Worm (Caenorhabditis elegans) whole organism, L4 larva: ENCODE measurements around the gene srh-246.

Experiments used
- F37D6.2 ChIP-seq: sonication (generic microtip); optimal IDR thresholded peaks from 2 replicates; lab custom pipeline; 2016; ENCODE audit warnings: mild to moderate bottlenecking, missing genetic modification characterization, missing compliant biosample characterization
- T20F7.1 ChIP-seq: fragments of 200-800 bp; sonication (Bioruptor generic); optimal IDR thresholded peaks from 2 replicates; lab custom pipeline; 2018; ENCODE audit warnings: mild to moderate bottlenecking, missing genetic modification characterization, missing compliant biosample characterization
- Y5F2A.4 ChIP-seq: fragments of 200-800 bp; sonication (Bioruptor generic); optimal IDR thresholded peaks from 2 replicates; lab custom pipeline; 2018; ENCODE audit warnings: mild to moderate bottlenecking, missing genetic modification characterization, missing compliant biosample characterization
- ama-1 ChIP-seq: fragments of 150-350 bp; optimal IDR thresholded peaks from 2 replicates; lab custom pipeline; 2014; ENCODE audit warnings: inconsistent platforms, mixed read lengths
- attf-4 ChIP-seq: sonication (generic microtip); optimal IDR thresholded peaks from 3 replicates; lab custom pipeline; 2017; ENCODE audit warnings: missing biosample characterization, missing genetic modification characterization
- ceh-28 ChIP-seq: fragments of 150-350 bp; optimal IDR thresholded peaks from 2 replicates; lab custom pipeline; 2014; ENCODE audit warnings: missing biosample characterization, missing genetic modification reagents, missing genetic modification characterization
- ceh-62 ChIP-seq: sonication (generic microtip); optimal IDR thresholded peaks from 2 replicates; lab custom pipeline; 2017; ENCODE audit warnings: missing biosample characterization, missing genetic modification characterization
- dmd-6 ChIP-seq: fragments of 200-800 bp; sonication (Bioruptor generic); IDR thresholded peaks from 2 replicates; pipeline ENCODE4 v1.3.6; 2022; ENCODE audit warnings: missing genetic modification reagents, missing genetic modification characterization, missing compliant biosample characterization
- duxl-1 ChIP-seq: sonication (generic microtip); optimal IDR thresholded peaks from 2 replicates; lab custom pipeline; 2016; ENCODE audit warnings: mild to moderate bottlenecking, missing genetic modification characterization, moderate library complexity, missing compliant biosample characterization; ENCODE audit not compliant: poor library complexity
- egl-27 ChIP-seq: sonication (generic microtip); optimal IDR thresholded peaks from 3 replicates; lab custom pipeline; 2017; ENCODE audit warnings: missing biosample characterization, missing genetic modification reagents, missing genetic modification characterization
- egl-43 ChIP-seq: fragments of 200-800 bp; sonication (Bioruptor generic); IDR thresholded peaks from 2 replicates; pipeline ENCODE4 v1.3.6; 2022; ENCODE audit warnings: missing genetic modification reagents, missing genetic modification characterization, missing compliant biosample characterization
- hif-1 ChIP-seq, 2 experiments: sonication (generic microtip); optimal IDR thresholded peaks; 2 replicates each; lab custom pipeline; 2016 to 2017; ENCODE audit warnings: missing compliant biosample characterization in 2 of 2, missing genetic modification characterization in 2 of 2, missing genetic modification reagents in 2 of 2, missing genotype in 2 of 2, mild to moderate bottlenecking in 1 of 2
- hlh-11 ChIP-seq: fragments of 200-800 bp; sonication (Bioruptor generic); optimal IDR thresholded peaks from 2 replicates; lab custom pipeline; 2018; ENCODE audit warnings: mild to moderate bottlenecking, missing genetic modification characterization, missing compliant biosample characterization
- mdl-1 ChIP-seq, 2 experiments: fragments of 150-350 bp in 1 of 2; sonication (generic microtip) in 1 of 2; optimal IDR thresholded peaks; 2 replicates each; lab custom pipeline; 2014 to 2017; ENCODE audit warnings: missing biosample characterization in 2 of 2, missing genetic modification characterization in 2 of 2
- mep-1 ChIP-seq: fragments of 150-350 bp; sonication (generic microtip); optimal IDR thresholded peaks from 3 replicates; lab custom pipeline; 2014; ENCODE audit warnings: missing biosample characterization, missing genetic modification characterization
- mes-2 ChIP-seq: sonication (generic microtip); optimal IDR thresholded peaks from 2 replicates; lab custom pipeline; 2016; ENCODE audit warnings: missing genotype, mild to moderate bottlenecking, missing genetic modification characterization, missing compliant biosample characterization; ENCODE audit not compliant: poor library complexity, severe bottlenecking
- mxl-2 ChIP-seq: fragments of 200-800 bp; sonication (Bioruptor generic); conservative IDR thresholded peaks from 2 replicates; pipeline ENCODE4 v1.3.6; 2022; ENCODE audit warnings: missing genetic modification reagents, missing genetic modification characterization, missing compliant biosample characterization
- nhr-111 ChIP-seq: fragments of 200-800 bp; sonication (Bioruptor generic); optimal IDR thresholded peaks from 2 replicates; lab custom pipeline; 2018; ENCODE audit warnings: mild to moderate bottlenecking, missing genetic modification characterization, missing compliant biosample characterization
- nhr-237 ChIP-seq: sonication (generic microtip); optimal IDR thresholded peaks from 2 replicates; lab custom pipeline; 2017; ENCODE audit warnings: missing biosample characterization, missing genetic modification characterization
- nhr-25 ChIP-seq: sonication (generic microtip); optimal IDR thresholded peaks from 2 replicates; lab custom pipeline; 2017; ENCODE audit warnings: missing genetic modification characterization, mild to moderate bottlenecking, missing compliant biosample characterization, antibody characterized with exemption, moderate library complexity, borderline replicate concordance; ENCODE audit not compliant: insufficient read depth
- nhr-76 ChIP-seq: fragments of 150-350 bp; optimal IDR thresholded peaks from 2 replicates; lab custom pipeline; 2014; ENCODE audit warnings: missing biosample characterization, missing genetic modification characterization
- pqm-1 ChIP-seq: sonication (generic microtip); optimal IDR thresholded peaks from 2 replicates; lab custom pipeline; 2017; ENCODE audit warnings: missing biosample characterization, missing genetic modification characterization
- tag-97 ChIP-seq: fragments of 200-800 bp; sonication (Bioruptor generic); IDR thresholded peaks from 2 replicates; pipeline ENCODE4 v1.3.6; 2022; ENCODE audit warnings: missing genetic modification characterization, missing compliant biosample characterization
- unc-62 ChIP-seq, 3 experiments: fragments of 150-350 bp in 1 of 3; sonication (generic microtip); optimal IDR thresholded peaks in 2 of 3; peaks in 1 of 3; 1 replicate in 1 of 3; 2 replicates in 2 of 3; lab custom pipeline; 2014 to 2017; ENCODE audit warnings: missing biosample characterization in 3 of 3, missing genetic modification characterization in 3 of 3, missing genetic modification reagents in 3 of 3, missing genotype in 1 of 3
- vab-7 ChIP-seq: fragments of 200-800 bp; sonication (Bioruptor generic); IDR thresholded peaks from 2 replicates; pipeline ENCODE4 v1.3.6; 2022; ENCODE audit warnings: missing genetic modification reagents, missing genetic modification characterization, missing compliant biosample characterization
- zip-2 ChIP-seq: fragments of 150-350 bp; optimal IDR thresholded peaks from 2 replicates; lab custom pipeline; 2014; ENCODE audit warnings: missing biosample characterization, missing genetic modification characterization
- ztf-11 ChIP-seq: fragments of 150-350 bp; optimal IDR thresholded peaks from 2 replicates; lab custom pipeline; 2014; ENCODE audit warnings: missing biosample characterization, missing genetic modification characterization
- ztf-7 ChIP-seq: fragments of 150-350 bp; optimal IDR thresholded peaks from 2 replicates; lab custom pipeline; 2014; ENCODE audit warnings: missing biosample characterization, missing genetic modification characterization

Gene srh-246

DNA sequence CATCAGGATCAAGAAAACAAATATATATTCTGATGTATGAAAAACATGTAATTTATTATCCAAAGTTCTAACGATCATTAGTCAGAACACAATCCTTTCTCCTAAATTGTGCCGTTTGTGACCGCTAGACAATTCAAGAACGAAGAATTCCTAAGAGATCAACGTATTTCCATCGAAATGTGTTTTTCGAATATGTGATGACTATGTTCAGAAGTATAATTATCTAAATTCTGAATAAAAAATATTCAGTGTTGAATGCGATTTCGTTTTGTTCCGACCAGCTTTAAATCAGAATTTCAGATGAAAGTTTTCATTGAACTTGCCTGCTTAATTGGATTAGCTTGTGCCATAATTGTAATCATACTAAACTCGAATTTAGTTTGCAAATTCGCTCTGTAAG, 44.7 kb upstream of the srh-246 start, which contains the start of gene srbc-37:
Gene srbc-37, plus strand, starts transcription at position 301 of the 400 bp plus-strand sequence.
- TF ChIP-seq mdl-1 (tag; optimal IDR thresholded peaks at IDR 0.05; lab: Kevin White, UChicago) (no peak), ama-1 (lab: Kevin White, UChicago) (no peak), F37D6.2 (no peak), attf-4 (no peak), egl-27 (tag; lab: Kevin White, UChicago) (no peak), Y5F2A.4 (GFP tag; lab: Kevin White, UChicago) (no peak), vab-7 (GFP tag; lab: Robert Waterston, UW) (no peak), pqm-1 (no peak), ztf-11 (tag; lab: Kevin White, UChicago) (no peak)

DNA sequence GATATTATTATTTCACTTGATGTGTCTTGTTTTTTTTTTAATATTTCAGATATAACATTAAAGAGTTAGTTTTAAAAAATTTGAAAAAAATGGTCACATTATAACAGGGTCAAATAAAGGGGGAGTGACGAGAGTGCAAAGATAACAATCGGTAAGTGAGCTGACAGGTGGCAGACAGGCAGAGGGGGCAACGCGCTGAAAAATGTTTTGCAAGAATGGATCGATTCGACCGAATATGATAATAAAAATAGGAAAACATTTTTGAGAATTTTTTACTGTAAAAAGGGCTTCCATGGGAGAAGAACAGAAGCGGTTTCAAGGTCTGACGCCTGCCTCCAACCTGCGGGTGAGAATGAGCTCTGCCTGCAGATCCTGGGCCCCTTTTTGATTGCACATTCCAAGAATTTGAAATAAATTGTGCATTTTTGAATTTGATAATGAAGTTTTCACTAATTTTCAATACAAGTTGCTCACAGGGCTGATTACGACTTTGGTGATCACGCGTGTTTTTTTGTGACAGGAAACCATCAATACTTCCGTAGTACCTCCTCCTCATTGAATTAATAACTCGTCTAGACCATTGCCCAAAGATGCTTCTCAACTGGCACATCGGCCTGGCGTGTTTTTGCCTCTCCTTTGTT, 42.0 kb upstream of the srh-246 start, which contains the start of the genes ugt-29 and srx-5:
Gene ugt-29, minus strand, starts transcription at position 101 of the 641 bp plus-strand sequence.
Gene srx-5, plus strand, starts transcription at position 591 of the 641 bp plus-strand sequence.
- TF ChIP-seq nhr-111 (GFP tag; lab: Kevin White, UChicago) (no peak), hlh-11 (no peak), nhr-25 (tag; lab: Kevin White, UChicago) (no peak), ceh-62 (tag; lab: Kevin White, UChicago) (no peak), nhr-237 (tag; lab: Kevin White, UChicago) (no peak), mdl-1 (tag; optimal IDR thresholded peaks at IDR 0.05; lab: Kevin White, UChicago) (no peak), ceh-28 (tag; lab: Kevin White, UChicago) (no peak), dmd-6 (GFP tag; lab: Robert Waterston, UW) (0 out of 2 replicates have a peak, but pooled peaks have one; percentile 27)
- TF ChIP-seq, all 104 proteins: peak for 1

- TF ChIP-seq duxl-1 (no peak), zip-2 (tag; lab: Kevin White, UChicago) (peak; percentile 92)
These were observed 41.5 kb upstream of the srh-246 start for ce11 chrV:699051-699450.

- TF ChIP-seq tag-97 (GFP tag; lab: Robert Waterston, UW) (no peak), unc-62 (GFP tag; optimal IDR thresholded peaks at IDR 0.05 in 1 of 2; lab: Kevin White, UChicago) (peak in 1 of 2 experiments; percentile 57), unc-62 (tag; optimal IDR thresholded peaks at IDR 0.05; lab: Kevin White, UChicago) (no peak)
- TF ChIP-seq, all 104 proteins: peak for 1
These were observed 38.3 kb upstream of the srh-246 start, which contains the start of gene srj-52 for ce11 chrV:695914-696313. Gene srj-52 (minus strand): TSS chrV:696014.

ce11 chrV:694625-695024, 37.0 kb upstream of the srh-246 start, which contains the start of gene srj-53:
Gene srj-53 (minus strand): TSS chrV:694725.
- TF ChIP-seq ztf-7 (tag; lab: Kevin White, UChicago) = no peak
- no peak for TF ChIP-seq nhr-76 (tag; lab: Kevin White, UChicago)
- no peak for TF ChIP-seq egl-27 (tag; lab: Kevin White, UChicago)
- no peak for TF ChIP-seq mep-1 (tag; lab: Kevin White, UChicago)
- TF ChIP-seq hif-1 (tag; optimal IDR thresholded peaks at IDR 0.05; lab: Kevin White, UChicago) = no peak
- no peak for TF ChIP-seq T20F7.1 (GFP tag; lab: Kevin White, UChicago)
- TF ChIP-seq mxl-2 (GFP tag; lab: Robert Waterston, UW) = no peak
- no peak for TF ChIP-seq dmd-6 (GFP tag; lab: Robert Waterston, UW)
- TF ChIP-seq egl-43 = no peak
- TF ChIP-seq mes-2 = no peak
- TF ChIP-seq nhr-25 (tag; lab: Kevin White, UChicago) = no peak
- no peak for TF ChIP-seq ama-1 (lab: Kevin White, UChicago)
